Worm (Caenorhabditis elegans): ENCODE data around the gene F52C6.3.

ce11 chrII:1949119-1949518 is 24.6 kb downstream of the F52C6.3 start:
- TF ChIP-seq nhr-76 (tag; optimal IDR thresholded peaks at IDR 0.05) (no peak), lin-15B (tag; optimal IDR thresholded peaks at IDR 0.05) (no peak), ama-1 (optimal IDR thresholded peaks at IDR 0.05) (no peak), snpc-4 (tag; optimal IDR thresholded peaks at IDR 0.05) (no peak), ceh-90 (tag; optimal IDR thresholded peaks at IDR 0.05) (no peak), elt-3 (tag; optimal IDR thresholded peaks at IDR 0.05) (peak in 1 of 6 experiments; percentile 42), unc-130 (tag; optimal IDR thresholded peaks at IDR 0.05) (no peak), zag-1 (tag; optimal IDR thresholded peaks at IDR 0.05) (no peak), mep-1 (tag; optimal IDR thresholded peaks at IDR 0.05) (no peak), dpl-1 (GFP tag; optimal IDR thresholded peaks at IDR 0.05) (no peak)
